Fruit fly (Drosophila melanogaster): ENCODE data around the gene t-Grip91.
A peak's percentile ranks its signal among the peaks of the same experiment; 100 is the strongest.

The t-Grip91 gene

DNA sequence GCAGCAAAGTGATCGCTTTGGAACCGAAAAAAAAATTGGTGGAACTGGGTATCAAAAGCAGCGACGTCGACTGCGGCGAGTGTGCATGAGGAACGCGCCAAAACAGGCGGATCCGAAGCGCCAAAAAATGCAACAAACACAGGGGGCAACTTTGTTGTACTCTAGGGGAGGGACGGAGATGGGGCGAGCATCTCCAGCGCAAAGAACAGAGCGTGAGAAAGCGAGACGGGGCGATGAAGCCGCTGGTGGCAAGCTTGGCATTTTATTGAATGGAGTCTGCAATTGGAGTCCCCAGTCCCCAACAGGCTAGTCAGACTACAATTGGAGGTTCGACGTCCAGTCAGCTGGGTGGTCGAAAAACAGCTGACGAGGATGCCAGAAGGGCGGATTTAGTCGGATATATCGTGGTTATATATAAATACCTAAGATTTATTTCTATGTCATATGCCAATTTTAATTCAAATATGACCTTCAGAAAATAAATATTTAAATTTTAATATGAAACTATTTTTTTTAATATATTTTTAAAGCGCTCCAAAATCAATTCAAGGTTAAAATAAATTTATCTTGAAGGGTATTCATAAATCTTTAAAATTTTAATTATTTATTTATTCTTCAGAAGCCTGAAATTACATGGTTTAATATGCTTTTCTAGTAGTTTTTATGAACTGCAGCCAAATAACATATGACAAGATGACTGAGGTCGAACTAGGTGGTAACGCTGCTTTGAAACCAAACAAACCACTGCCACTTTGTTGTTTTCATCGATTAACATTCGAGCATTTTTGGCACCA, 37.1 kb upstream of the t-Grip91 start (continued):
- TF ChIP-seq CG10431 (GFP tag; optimal IDR thresholded peaks at IDR 0.05) (peak; percentile 83), CG11247 (GFP tag; IDR thresholded peaks at IDR 0.05) (peak; percentile 72; the same call in 1 of the 2 replicates), Ada2b (GFP tag; IDR thresholded peaks at IDR 0.05) (peak; percentile 74), CG15514 (GFP tag; optimal IDR thresholded peaks at IDR 0.05) (peak; percentile 60), YL-1 (GFP tag; optimal IDR thresholded peaks at IDR 0.05) (peak; percentile 68), Oaz (GFP tag; IDR thresholded peaks at IDR 0.05) (peak; percentile 45; the same call in 1 of the 2 replicates), Sin3A (optimal IDR thresholded peaks at IDR 0.05) (no peak), zfh2 (GFP tag; optimal IDR thresholded peaks at IDR 0.05) (peak; percentile 37), bsh (GFP tag; optimal IDR thresholded peaks at IDR 0.05) (peak; percentile 35 to 89), CG10267 (tag; optimal IDR thresholded peaks at IDR 0.05) (peak; percentile 88), mld (GFP tag; IDR thresholded peaks at IDR 0.05; ENCODE audit: partially characterized antibody) (no peak), CG4820 (GFP tag; optimal IDR thresholded peaks at IDR 0.05) (peak; percentile 89), toy (GFP tag; IDR thresholded peaks at IDR 0.05) (peak; percentile 51; the same call in 1 of the 2 replicates), salm (tag; optimal IDR thresholded peaks at IDR 0.05) (peak; percentile 80), pb (GFP tag; optimal IDR thresholded peaks at IDR 0.05) (no peak), Myb (GFP tag; optimal IDR thresholded peaks at IDR 0.05) (no peak), odd (GFP tag; optimal IDR thresholded peaks at IDR 0.05) (peak; percentile 91), Gug (GFP tag; IDR thresholded peaks at IDR 0.05) (peak; percentile 28; the same call in 1 of the 4 replicates), zf30C (GFP tag; optimal IDR thresholded peaks at IDR 0.05) (no peak), CG7556 (GFP tag; optimal IDR thresholded peaks at IDR 0.05) (peak; percentile 96), CG6689 (GFP tag; IDR thresholded peaks at IDR 0.05) (peak; percentile 92), Sry-β (GFP tag; optimal IDR thresholded peaks at IDR 0.05) (peak; percentile 25), CG34422 (GFP tag; IDR thresholded peaks at IDR 0.05) (peak; percentile 68; the same call in 2 of the 3 replicates), CG17829 (tag; optimal IDR thresholded peaks at IDR 0.05) (peak; percentile 96), CG9932 (GFP tag; IDR thresholded peaks at IDR 0.05) (peak; percentile 71), CG4424 (GFP tag; optimal IDR thresholded peaks at IDR 0.05) (peak; percentile 93), crc (GFP tag; optimal IDR thresholded peaks at IDR 0.05) (no peak), CG7271 (tag; optimal IDR thresholded peaks at IDR 0.05) (peak; percentile 81), CG12299 (tag; optimal IDR thresholded peaks at IDR 0.05) (peak; percentile 88), ttk (GFP tag; IDR thresholded peaks at IDR 0.05) (peak; percentile 77), nerfin-2 (GFP tag; IDR thresholded peaks at IDR 0.05; ENCODE audit: partially characterized antibody) (no peak), Oli (tag; optimal IDR thresholded peaks at IDR 0.05) (peak; percentile 93), Dll (GFP tag; IDR thresholded peaks at IDR 0.05; ENCODE audit: partially characterized antibody) (no peak), mam (GFP tag; optimal IDR thresholded peaks at IDR 0.05) (peak; percentile 17), CG18599 (GFP tag; optimal IDR thresholded peaks at IDR 0.05) (no peak), Max (GFP tag; optimal IDR thresholded peaks at IDR 0.05) (peak; percentile 61), sob (GFP tag; IDR thresholded peaks at IDR 0.05) (peak; percentile 70), hbn (GFP tag; IDR thresholded peaks at IDR 0.05; ENCODE audit: partially characterized antibody) (no peak), da (GFP tag; optimal IDR thresholded peaks at IDR 0.05) (no peak), CG4404 (GFP tag; IDR thresholded peaks at IDR 0.05) (no peak; the same call in none of the 2 replicates), gro (GFP tag; optimal IDR thresholded peaks at IDR 0.05) (no peak), C15 (GFP tag; IDR thresholded peaks at IDR 0.05) (peak; percentile 59; the same call in 1 of the 3 replicates), wor (GFP tag; IDR thresholded peaks at IDR 0.05) (peak; percentile 74), CG10654 (GFP tag; optimal IDR thresholded peaks at IDR 0.05) (peak; percentile 81), Atf6 (GFP tag; IDR thresholded peaks at IDR 0.05) (peak; percentile 59; the same call in 1 of the 2 replicates), H2.0 (GFP tag; IDR thresholded peaks at IDR 0.05) (peak; percentile 78), Rx (GFP tag; IDR thresholded peaks at IDR 0.05) (peak; percentile 54), pfk (GFP tag; optimal IDR thresholded peaks at IDR 0.05) (no peak), CG11560 (tag; IDR thresholded peaks at IDR 0.05) (peak; percentile 65; the same call in 2 of the 3 replicates)
